Fruit fly (Drosophila melanogaster): ENCODE data around the gene Tango5.
A peak's percentile ranks its signal among the peaks of the same experiment; 100 is the strongest.

Tango5 gene

DNA sequence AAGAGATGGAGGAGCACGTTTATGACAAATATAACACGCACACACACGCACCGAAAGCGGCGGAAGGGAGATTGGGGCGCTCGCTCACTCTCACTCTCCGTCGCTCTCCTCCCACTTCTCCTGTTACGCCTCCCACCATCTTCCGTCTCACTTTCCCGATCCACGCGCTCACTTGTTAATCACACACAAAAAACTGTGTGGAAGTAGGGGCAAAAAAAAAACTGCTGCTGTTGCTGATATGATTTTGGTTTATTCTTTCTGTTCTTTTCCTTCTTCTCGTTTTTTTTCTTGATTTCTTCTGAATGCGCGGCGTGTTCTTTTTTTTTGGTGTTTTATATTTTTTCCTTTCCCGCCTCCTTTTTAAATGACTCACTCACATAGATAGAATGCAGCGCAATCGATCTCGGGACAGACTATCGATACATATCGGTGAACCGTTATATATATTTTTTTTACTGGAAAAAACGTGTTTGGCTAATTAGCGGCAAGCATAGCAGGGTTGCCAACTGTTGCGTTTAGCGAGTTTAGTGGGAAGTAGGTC is 41.5 kb upstream of the Tango5 start (continued):
- TF ChIP-seq Rel (GFP tag; optimal IDR thresholded peaks at IDR 0.05) (peak; percentile 69), Rel (tag; optimal IDR thresholded peaks at IDR 0.05) (peak; percentile 76), Hnf4 (GFP tag; optimal IDR thresholded peaks at IDR 0.05) (peak; percentile 13), sv (GFP tag; optimal IDR thresholded peaks at IDR 0.05) (no peak), Sp1 (GFP tag; optimal IDR thresholded peaks at IDR 0.05) (peak; percentile 86), Mio (GFP tag; optimal IDR thresholded peaks at IDR 0.05) (peak; percentile 6), pan (optimal IDR thresholded peaks at IDR 0.05) (no peak), tai (GFP tag; optimal IDR thresholded peaks at IDR 0.05) (no peak), rgr (GFP tag; optimal IDR thresholded peaks at IDR 0.05) (no peak), fru (GFP tag; optimal IDR thresholded peaks at IDR 0.05) (peak; percentile 10), Hr83 (GFP tag; optimal IDR thresholded peaks at IDR 0.05; ENCODE audit: poor library complexity, severe bottlenecking) (no peak)

DNA sequence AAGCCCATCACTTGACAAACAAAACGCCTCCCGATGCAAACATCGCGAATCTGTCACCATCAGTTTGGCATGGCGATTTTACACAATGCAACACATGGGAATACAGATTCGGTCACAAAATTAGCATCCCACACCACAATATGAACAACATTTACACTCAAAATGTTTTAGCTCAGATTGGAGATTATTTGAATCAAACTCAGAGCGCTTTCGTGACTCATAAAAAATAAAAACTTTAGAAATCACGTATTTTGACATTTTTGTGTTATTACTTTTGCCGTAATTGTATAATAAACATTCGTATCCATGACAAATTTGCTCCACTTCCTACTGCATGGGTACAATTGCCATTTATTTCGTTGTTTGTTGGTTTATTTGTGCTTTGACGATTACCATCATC is 39.8 kb upstream of the Tango5 start:
- no peak for TF ChIP-seq GATAd (GFP tag; optimal IDR thresholded peaks at IDR 0.05)
- no peak for TF ChIP-seq Hnf4 (GFP tag; optimal IDR thresholded peaks at IDR 0.05)
- no peak for TF ChIP-seq sv (GFP tag; optimal IDR thresholded peaks at IDR 0.05)
- TF ChIP-seq CrebA (GFP tag; optimal IDR thresholded peaks at IDR 0.05; ENCODE audit: borderline replicate concordance), result no peak
- no peak for TF ChIP-seq CG9705 (GFP tag; optimal IDR thresholded peaks at IDR 0.05)
- no peak for TF ChIP-seq Abd-B (GFP tag; optimal IDR thresholded peaks at IDR 0.05)
- TF ChIP-seq dmrt93B (GFP tag; optimal IDR thresholded peaks at IDR 0.05), result no peak
- peak; percentile 1 for TF ChIP-seq fru (GFP tag; optimal IDR thresholded peaks at IDR 0.05)
- TF ChIP-seq lola (GFP tag; optimal IDR thresholded peaks at IDR 0.05), result no peak
- no peak for TF ChIP-seq dl (GFP tag; optimal IDR thresholded peaks at IDR 0.05; ENCODE audit: insufficient read depth in 1 of 2, partially characterized antibody in 2 of 2)
- TF ChIP-seq Rel (GFP tag; optimal IDR thresholded peaks at IDR 0.05), result no peak
- TF ChIP-seq Rel (tag; optimal IDR thresholded peaks at IDR 0.05), result no peak
- TF ChIP-seq h (GFP tag; optimal IDR thresholded peaks at IDR 0.05), result peak; percentile 2
- TF ChIP-seq Hr83 (GFP tag; optimal IDR thresholded peaks at IDR 0.05; ENCODE audit: poor library complexity, severe bottlenecking), result no peak
- no peak for TF ChIP-seq HLH106 (tag; optimal IDR thresholded peaks at IDR 0.05)
- TF ChIP-seq Dfd (GFP tag; optimal IDR thresholded peaks at IDR 0.05), result no peak
- TF ChIP-seq pan (optimal IDR thresholded peaks at IDR 0.05), result no peak
- peak; percentile 14 for TF ChIP-seq rgr (GFP tag; optimal IDR thresholded peaks at IDR 0.05)
- no peak for TF ChIP-seq Sp1 (GFP tag; optimal IDR thresholded peaks at IDR 0.05)
- TF ChIP-seq brk (GFP tag; optimal IDR thresholded peaks at IDR 0.05), result no peak
- TF ChIP-seq foxo (GFP tag; optimal IDR thresholded peaks at IDR 0.05), result peak in 1 of 2 experiments; percentile 27
- no peak for TF ChIP-seq Vsx2 (GFP tag; optimal IDR thresholded peaks at IDR 0.05; ENCODE audit: partially characterized antibody)
- no peak for TF ChIP-seq Jra (GFP tag; optimal IDR thresholded peaks at IDR 0.05)
- TF ChIP-seq tai (GFP tag; optimal IDR thresholded peaks at IDR 0.05), result no peak
- TF ChIP-seq usp (GFP tag; optimal IDR thresholded peaks at IDR 0.05), result no peak
- TF ChIP-seq jim (GFP tag; optimal IDR thresholded peaks at IDR 0.05), result no peak
- no peak for TF ChIP-seq br (GFP tag; optimal IDR thresholded peaks at IDR 0.05)
- TF ChIP-seq Myc (optimal IDR thresholded peaks at IDR 0.05), result no peak
- no peak for TF ChIP-seq OdsH (GFP tag; optimal IDR thresholded peaks at IDR 0.05)
- no peak for TF ChIP-seq dsf (GFP tag; optimal IDR thresholded peaks at IDR 0.05; ENCODE audit: borderline replicate concordance)
- no peak for TF ChIP-seq CG32264 (GFP tag; optimal IDR thresholded peaks at IDR 0.05)
- no peak for TF ChIP-seq woc (GFP tag; optimal IDR thresholded peaks at IDR 0.05)
- no peak for TF ChIP-seq Hr78 (GFP tag; optimal IDR thresholded peaks at IDR 0.05)
- no peak for TF ChIP-seq psq (GFP tag; optimal IDR thresholded peaks at IDR 0.05)
- TF ChIP-seq ey (GFP tag; optimal IDR thresholded peaks at IDR 0.05), result no peak
- TF ChIP-seq Dif (GFP tag; optimal IDR thresholded peaks at IDR 0.05; ENCODE audit: partially characterized antibody), result no peak

Measured in whole organism, wandering third instar larva.